Fruit fly (Drosophila melanogaster) whole organism, prepupa: ENCODE results near the gene unc-13-4A.
A peak's percentile ranks its signal among the peaks of the same experiment; 100 is the strongest.

Source experiments
- Blimp-1 ChIP-seq: fragments of 200-800 bp; sonication (Bioruptor generic); optimal IDR thresholded peaks from 3 replicates; lab custom pipeline; 2017; ENCODE audit warnings: missing biosample characterization, missing genetic modification characterization, mild to moderate bottlenecking, moderate library complexity, missing genetic modification reagents
- CG10631 ChIP-seq: fragments of 200-800 bp; sonication (Bioruptor generic); optimal IDR thresholded peaks from 2 replicates; lab custom pipeline; 2016; ENCODE audit warnings: missing biosample characterization, missing genetic modification characterization
- CG11294 ChIP-seq: fragments of 200-800 bp; sonication (Bioruptor generic); IDR thresholded peaks from 2 replicates; pipeline ENCODE4 v1.3.6; 2022; ENCODE audit warnings: missing biosample characterization, missing genetic modification characterization
- CG11902 ChIP-seq: fragments of 200-800 bp; sonication (Bioruptor generic); optimal IDR thresholded peaks from 3 replicates; lab custom pipeline; 2016; ENCODE audit warnings: missing biosample characterization, missing genetic modification characterization
- CG15336 ChIP-seq: fragments of 200-800 bp; sonication (Bioruptor generic); IDR thresholded peaks from 2 replicates; pipeline ENCODE4 v1.3.6; 2022; ENCODE audit warnings: missing biosample characterization, missing genetic modification characterization
- CG1621 ChIP-seq: fragments of 200-800 bp; sonication (Bioruptor generic); optimal IDR thresholded peaks from 3 replicates; lab custom pipeline; 2018; ENCODE audit warnings: missing biosample characterization, mild to moderate bottlenecking, missing genetic modification characterization
- CG16779 ChIP-seq: fragments of 200-800 bp; sonication (Bioruptor generic); optimal IDR thresholded peaks from 3 replicates; lab custom pipeline; 2017; ENCODE audit warnings: missing biosample characterization, mild to moderate bottlenecking, missing genetic modification characterization
- CG3032 ChIP-seq: fragments of 200-800 bp; optimal IDR thresholded peaks from 2 replicates; lab custom pipeline; 2019; ENCODE audit warnings: missing biosample characterization, mild to moderate bottlenecking, missing genetic modification characterization, moderate library complexity
- CG31627 ChIP-seq: fragments of 200-800 bp; sonication (Bioruptor generic); optimal IDR thresholded peaks from 3 replicates; lab custom pipeline; 2016; ENCODE audit warnings: missing biosample characterization, missing genetic modification characterization
- CG34406 ChIP-seq: fragments of 200-800 bp; sonication (Bioruptor generic); optimal IDR thresholded peaks from 3 replicates; lab custom pipeline; 2016; ENCODE audit warnings: missing biosample characterization, missing genetic modification characterization
- CG3919 ChIP-seq: fragments of 200-800 bp; sonication (Bioruptor generic); optimal IDR thresholded peaks from 3 replicates; lab custom pipeline; 2016; ENCODE audit warnings: missing biosample characterization, missing genetic modification characterization
- CG6163 ChIP-seq: fragments of 200-800 bp; sonication (Bioruptor generic); IDR thresholded peaks from 3 replicates; pipeline ENCODE4 v1.3.6; 2022; ENCODE audit warnings: missing biosample characterization, missing genetic modification characterization
- CG6276 ChIP-seq: fragments of 200-800 bp; sonication (Bioruptor generic); optimal IDR thresholded peaks from 2 replicates; lab custom pipeline; 2017; ENCODE audit warnings: missing biosample characterization, mild to moderate bottlenecking, missing genetic modification characterization
- CG6792 ChIP-seq: fragments of 200-800 bp; sonication (Bioruptor generic); optimal IDR thresholded peaks from 3 replicates; lab custom pipeline; 2016; ENCODE audit warnings: missing biosample characterization, missing genetic modification characterization
- CG6808 ChIP-seq: fragments of 200-800 bp; sonication (Bioruptor generic); optimal IDR thresholded peaks from 3 replicates; lab custom pipeline; 2017; ENCODE audit warnings: missing biosample characterization, missing genetic modification characterization, mild to moderate bottlenecking, moderate library complexity, missing genetic modification reagents
- CG6854 ChIP-seq: fragments of 200-800 bp; sonication (Bioruptor generic); optimal IDR thresholded peaks from 2 replicates; lab custom pipeline; 2017; ENCODE audit warnings: missing biosample characterization, mild to moderate bottlenecking, missing genetic modification characterization
- CG7368 ChIP-seq: fragments of 200-800 bp; sonication (Bioruptor generic); optimal IDR thresholded peaks from 3 replicates; lab custom pipeline; 2016; ENCODE audit warnings: missing biosample characterization, missing genetic modification characterization
- CG8119 ChIP-seq: fragments of 200-800 bp; sonication (Bioruptor generic); IDR thresholded peaks from 3 replicates; pipeline ENCODE4 v1.3.6; 2022; ENCODE audit warnings: missing biosample characterization, missing genetic modification characterization
- CG8319 ChIP-seq: fragments of 200-800 bp; sonication (Bioruptor generic); optimal IDR thresholded peaks from 3 replicates; lab custom pipeline; 2016; ENCODE audit warnings: missing biosample characterization, missing genetic modification characterization
- CG8632 ChIP-seq: fragments of 200-800 bp; sonication (Bioruptor generic); optimal IDR thresholded peaks from 3 replicates; lab custom pipeline; 2016; ENCODE audit warnings: missing biosample characterization, missing genetic modification characterization
- CG9139 ChIP-seq: fragments of 200-800 bp; sonication (Bioruptor generic); optimal IDR thresholded peaks from 3 replicates; lab custom pipeline; 2017; ENCODE audit warnings: missing biosample characterization, mild to moderate bottlenecking, missing genetic modification characterization
- Eip75B ChIP-seq: fragments of 200-800 bp; sonication (Bioruptor generic); optimal IDR thresholded peaks from 3 replicates; lab custom pipeline; 2016; ENCODE audit warnings: missing biosample characterization, missing genetic modification characterization
- Eip78C ChIP-seq: fragments of 200-800 bp; sonication (Bioruptor generic); peaks from one replicate; lab custom pipeline; 2016; ENCODE audit warnings: missing biosample characterization, missing genetic modification characterization
- Eip93F ChIP-seq: fragments of 200-800 bp; sonication (Bioruptor generic); optimal IDR thresholded peaks from 2 replicates; lab custom pipeline; 2016; ENCODE audit warnings: missing biosample characterization, mild to moderate bottlenecking, missing genetic modification characterization
- Ets96B ChIP-seq: fragments of 200-800 bp; optimal IDR thresholded peaks from 2 replicates; lab custom pipeline; 2019; ENCODE audit warnings: missing biosample characterization, mild to moderate bottlenecking, missing genetic modification characterization, moderate library complexity
- Hr38 ChIP-seq: sonication (Bioruptor generic); optimal IDR thresholded peaks from 2 replicates; lab custom pipeline; 2016; ENCODE audit warnings: missing biosample characterization, missing genetic modification characterization
- Hr39 ChIP-seq: fragments of 200-800 bp; sonication (Bioruptor generic); optimal IDR thresholded peaks from 2 replicates; lab custom pipeline; 2016; ENCODE audit warnings: missing biosample characterization, missing genetic modification characterization
- Hr4 ChIP-seq: fragments of 200-800 bp; sonication (Bioruptor generic); optimal IDR thresholded peaks from 3 replicates; lab custom pipeline; 2016; ENCODE audit warnings: missing biosample characterization, missing genetic modification characterization
- Lpt ChIP-seq: fragments of 200-800 bp; sonication (Bioruptor generic); optimal IDR thresholded peaks from 3 replicates; lab custom pipeline; 2016; ENCODE audit warnings: missing biosample characterization, missing genetic modification characterization
- Met ChIP-seq: fragments of 200-800 bp; sonication (Bioruptor generic); optimal IDR thresholded peaks from 3 replicates; lab custom pipeline; 2016; ENCODE audit warnings: missing biosample characterization, missing genetic modification characterization
- OdsH ChIP-seq: fragments of 200-800 bp; sonication (Bioruptor generic); optimal IDR thresholded peaks from 3 replicates; lab custom pipeline; 2016; ENCODE audit warnings: missing biosample characterization, missing genetic modification characterization
- Sox102F ChIP-seq: fragments of 200-800 bp; sonication (Bioruptor generic); optimal IDR thresholded peaks from 2 replicates; lab custom pipeline; 2016; ENCODE audit warnings: missing biosample characterization, mild to moderate bottlenecking, missing genetic modification characterization
- Sox14 ChIP-seq: fragments of 200-800 bp; sonication (Bioruptor generic); optimal IDR thresholded peaks from 3 replicates; lab custom pipeline; 2016; ENCODE audit warnings: missing biosample characterization, missing genetic modification characterization
- Sox15 ChIP-seq: fragments of 200-800 bp; sonication (Bioruptor generic); optimal IDR thresholded peaks from 3 replicates; lab custom pipeline; 2016; ENCODE audit warnings: missing biosample characterization, missing genetic modification characterization
- achi ChIP-seq: fragments of 200-800 bp; sonication (Bioruptor generic); optimal IDR thresholded peaks from 3 replicates; lab custom pipeline; 2016; ENCODE audit warnings: missing biosample characterization, missing genetic modification characterization
- acj6 ChIP-seq: fragments of 200-800 bp; sonication (Bioruptor generic); optimal IDR thresholded peaks from 3 replicates; lab custom pipeline; 2016; ENCODE audit warnings: missing biosample characterization, missing genetic modification characterization
- cyc ChIP-seq: fragments of 200-800 bp; sonication (Bioruptor generic); optimal IDR thresholded peaks from 3 replicates; lab custom pipeline; 2016; ENCODE audit warnings: missing biosample characterization, missing genetic modification characterization
- dac ChIP-seq: fragments of 200-800 bp; sonication (Bioruptor generic); optimal IDR thresholded peaks from 2 replicates; lab custom pipeline; 2017; ENCODE audit warnings: missing biosample characterization, mild to moderate bottlenecking, missing genetic modification characterization
- dsx ChIP-seq: fragments of 200-800 bp; optimal IDR thresholded peaks from 3 replicates; lab custom pipeline; 2019; ENCODE audit warnings: missing biosample characterization, mild to moderate bottlenecking, missing genetic modification characterization, moderate library complexity; ENCODE audit not compliant: poor library complexity, severe bottlenecking
- eg ChIP-seq: fragments of 200-800 bp; sonication (Bioruptor generic); IDR thresholded peaks from 3 replicates; pipeline ENCODE4 v1.3.6; 2022; ENCODE audit warnings: missing biosample characterization, missing genetic modification characterization
- esn ChIP-seq: fragments of 200-800 bp; sonication (Bioruptor generic); optimal IDR thresholded peaks from 2 replicates; lab custom pipeline; 2016; ENCODE audit warnings: missing biosample characterization, mild to moderate bottlenecking, missing genetic modification characterization, moderate library complexity
- fd59A ChIP-seq: fragments of 200-800 bp; sonication (Bioruptor generic); optimal IDR thresholded peaks from 2 replicates; lab custom pipeline; 2017; ENCODE audit warnings: missing biosample characterization, mild to moderate bottlenecking, missing genetic modification characterization, missing genetic modification reagents
- fd85E ChIP-seq: fragments of 200-800 bp; sonication (Bioruptor generic); optimal IDR thresholded peaks from 3 replicates; lab custom pipeline; 2016; ENCODE audit warnings: missing biosample characterization, missing genetic modification characterization
- lz ChIP-seq: fragments of 200-800 bp; sonication (Bioruptor generic); optimal IDR thresholded peaks from 3 replicates; lab custom pipeline; 2016; ENCODE audit warnings: missing biosample characterization, missing genetic modification characterization
- pdm3 ChIP-seq: fragments of 200-800 bp; sonication (Bioruptor generic); optimal IDR thresholded peaks from 3 replicates; lab custom pipeline; 2016; ENCODE audit warnings: missing biosample characterization, missing genetic modification characterization
- salr ChIP-seq, 2 experiments: fragments of 200-800 bp; sonication (Bioruptor generic); optimal IDR thresholded peaks; 3 replicates each; lab custom pipeline; 2016 to 2018; ENCODE audit warnings: missing biosample characterization in 2 of 2, missing genetic modification characterization in 2 of 2, mild to moderate bottlenecking in 1 of 2
- spab ChIP-seq: fragments of 200-800 bp; sonication (Bioruptor generic); optimal IDR thresholded peaks from 2 replicates; lab custom pipeline; 2017; ENCODE audit warnings: missing biosample characterization, mild to moderate bottlenecking, missing genetic modification characterization, missing genetic modification reagents
- svp ChIP-seq: fragments of 200-800 bp; sonication (Bioruptor generic); peaks from one replicate; lab custom pipeline; 2016; ENCODE audit warnings: missing biosample characterization, missing genetic modification characterization
- topi ChIP-seq: fragments of 200-800 bp; sonication (Bioruptor generic); optimal IDR thresholded peaks from 3 replicates; lab custom pipeline; 2016; ENCODE audit warnings: missing biosample characterization, missing genetic modification characterization
- vri ChIP-seq: fragments of 200-800 bp; sonication (Bioruptor generic); optimal IDR thresholded peaks from 3 replicates; lab custom pipeline; 2016; ENCODE audit warnings: missing biosample characterization, mild to moderate bottlenecking, missing genetic modification characterization

The unc-13-4A gene

dm6 chr3L:7249167-7249566 is 63.5 kb downstream of the unc-13-4A start, which contains the start of gene Cdc27 (continued):
- peak; percentile 28 for TF ChIP-seq lz (GFP tag; lab: Kevin White, UChicago)

- peak; percentile 4 for TF ChIP-seq acj6
- TF ChIP-seq CG11902: no peak
- TF ChIP-seq CG15336 (GFP tag; lab: Robert Waterston, UW): no peak
- no peak for TF ChIP-seq CG9139
- TF ChIP-seq CG11294 (GFP tag; lab: Robert Waterston, UW): no peak
- no peak for TF ChIP-seq Ets96B (tag; lab: Kevin White, UChicago)
- no peak for TF ChIP-seq CG6163 (GFP tag; lab: Robert Waterston, UW)
- peak; percentile 28 for TF ChIP-seq CG31627 (GFP tag; lab: Kevin White, UChicago)
- TF ChIP-seq topi: peak; percentile 9
- no peak for TF ChIP-seq Sox102F
- no peak for TF ChIP-seq CG7368 (GFP tag; lab: Kevin White, UChicago)
- TF ChIP-seq fd59A (GFP tag; lab: Kevin White, UChicago): no peak
- TF ChIP-seq CG6808: no peak
- TF ChIP-seq Sox14 (GFP tag; lab: Kevin White, UChicago): peak; percentile 15
- peak; percentile 24 for TF ChIP-seq OdsH (GFP tag; lab: Kevin White, UChicago)
- TF ChIP-seq dac (GFP tag; lab: Kevin White, UChicago): no peak
- no peak for TF ChIP-seq dsx
- TF ChIP-seq fd85E (GFP tag; lab: Kevin White, UChicago): no peak
- peak; percentile 54 for TF ChIP-seq Eip78C
- no peak for TF ChIP-seq CG1621 (tag; lab: Kevin White, UChicago)
- peak; percentile 2 for TF ChIP-seq CG3032 (tag; lab: Kevin White, UChicago)
- TF ChIP-seq vri (GFP tag; lab: Kevin White, UChicago): no peak
- no peak for TF ChIP-seq cyc (GFP tag; lab: Kevin White, UChicago)
- TF ChIP-seq Blimp-1: no peak
- no peak for TF ChIP-seq salr (GFP tag; optimal IDR thresholded peaks at IDR 0.05; lab: Kevin White, UChicago)
- TF ChIP-seq CG6854 (GFP tag; lab: Kevin White, UChicago): no peak
- TF ChIP-seq pdm3: peak; percentile 44
- no peak for TF ChIP-seq Hr38
- TF ChIP-seq CG6276 (GFP tag; lab: Kevin White, UChicago): no peak
- TF ChIP-seq CG16779 (tag; lab: Kevin White, UChicago): no peak
- TF ChIP-seq achi (GFP tag; lab: Kevin White, UChicago): no peak
- peak; percentile 5 for TF ChIP-seq CG10631 (GFP tag; lab: Kevin White, UChicago)
- TF ChIP-seq Hr39 (GFP tag; lab: Kevin White, UChicago): peak; percentile 37
- peak; percentile 38 for TF ChIP-seq esn (GFP tag; lab: Kevin White, UChicago)
- peak; percentile 31 for TF ChIP-seq lz (GFP tag; lab: Kevin White, UChicago)
- peak; percentile 11 for TF ChIP-seq Met (GFP tag; lab: Kevin White, UChicago)
- peak; percentile 21 for TF ChIP-seq Hr4 (GFP tag; lab: Kevin White, UChicago)
- TF ChIP-seq Lpt: no peak
- TF ChIP-seq CG8319 (GFP tag; lab: Kevin White, UChicago): no peak
- no peak for TF ChIP-seq CG8119 (GFP tag; lab: Robert Waterston, UW)
- TF ChIP-seq CG8632 (GFP tag; lab: Kevin White, UChicago): no peak
- no peak for TF ChIP-seq spab (GFP tag; lab: Kevin White, UChicago)
- TF ChIP-seq eg (GFP tag; lab: Robert Waterston, UW): no peak
- no peak for TF ChIP-seq Sox15 (GFP tag; lab: Kevin White, UChicago)
- TF ChIP-seq Eip75B (GFP tag; lab: Kevin White, UChicago): peak; percentile 5
- no peak for TF ChIP-seq CG34406
- no peak for TF ChIP-seq CG3919
- peak; percentile 7 for TF ChIP-seq CG6792
- no peak for TF ChIP-seq Eip93F (GFP tag; lab: Kevin White, UChicago)
- TF ChIP-seq svp: no peak
Measured at dm6 chr3L:7243775-7244438, 68.8 kb downstream of the unc-13-4A start, which contains the start of the genes mRpL50 and mei-P22. TSS of gene mRpL50 (minus strand) at chr3L:7243933. TSS of gene mei-P22 (plus strand) at chr3L:7244388.
